Fruit fly (Drosophila melanogaster) whole organism, prepupa: ENCODE measurements around the gene AstC.

ENCODE experiments used
- CG31627 ChIP-seq: fragments of 200-800 bp; sonication (Bioruptor generic); optimal IDR thresholded peaks from 3 replicates; lab custom pipeline; 2016; ENCODE audit warnings: missing biosample characterization, missing genetic modification characterization
- CG34406 ChIP-seq: fragments of 200-800 bp; sonication (Bioruptor generic); optimal IDR thresholded peaks from 3 replicates; lab custom pipeline; 2016; ENCODE audit warnings: missing biosample characterization, missing genetic modification characterization
- CG6854 ChIP-seq: fragments of 200-800 bp; sonication (Bioruptor generic); optimal IDR thresholded peaks from 2 replicates; lab custom pipeline; 2017; ENCODE audit warnings: missing biosample characterization, mild to moderate bottlenecking, missing genetic modification characterization
- CG7368 ChIP-seq: fragments of 200-800 bp; sonication (Bioruptor generic); optimal IDR thresholded peaks from 3 replicates; lab custom pipeline; 2016; ENCODE audit warnings: missing biosample characterization, missing genetic modification characterization
- CG8319 ChIP-seq: fragments of 200-800 bp; sonication (Bioruptor generic); optimal IDR thresholded peaks from 3 replicates; lab custom pipeline; 2016; ENCODE audit warnings: missing biosample characterization, missing genetic modification characterization
- CG8632 ChIP-seq: fragments of 200-800 bp; sonication (Bioruptor generic); optimal IDR thresholded peaks from 3 replicates; lab custom pipeline; 2016; ENCODE audit warnings: missing biosample characterization, missing genetic modification characterization
- Gug ChIP-seq: fragments of 200-800 bp; sonication (Bioruptor generic); IDR thresholded peaks from 2 replicates; pipeline ENCODE4 v1.3.6; 2022; ENCODE audit warnings: missing biosample characterization, missing genetic modification characterization
- Met ChIP-seq: fragments of 200-800 bp; sonication (Bioruptor generic); optimal IDR thresholded peaks from 3 replicates; lab custom pipeline; 2016; ENCODE audit warnings: missing biosample characterization, missing genetic modification characterization
- Sox102F ChIP-seq: fragments of 200-800 bp; sonication (Bioruptor generic); optimal IDR thresholded peaks from 2 replicates; lab custom pipeline; 2016; ENCODE audit warnings: missing biosample characterization, mild to moderate bottlenecking, missing genetic modification characterization

DNA sequence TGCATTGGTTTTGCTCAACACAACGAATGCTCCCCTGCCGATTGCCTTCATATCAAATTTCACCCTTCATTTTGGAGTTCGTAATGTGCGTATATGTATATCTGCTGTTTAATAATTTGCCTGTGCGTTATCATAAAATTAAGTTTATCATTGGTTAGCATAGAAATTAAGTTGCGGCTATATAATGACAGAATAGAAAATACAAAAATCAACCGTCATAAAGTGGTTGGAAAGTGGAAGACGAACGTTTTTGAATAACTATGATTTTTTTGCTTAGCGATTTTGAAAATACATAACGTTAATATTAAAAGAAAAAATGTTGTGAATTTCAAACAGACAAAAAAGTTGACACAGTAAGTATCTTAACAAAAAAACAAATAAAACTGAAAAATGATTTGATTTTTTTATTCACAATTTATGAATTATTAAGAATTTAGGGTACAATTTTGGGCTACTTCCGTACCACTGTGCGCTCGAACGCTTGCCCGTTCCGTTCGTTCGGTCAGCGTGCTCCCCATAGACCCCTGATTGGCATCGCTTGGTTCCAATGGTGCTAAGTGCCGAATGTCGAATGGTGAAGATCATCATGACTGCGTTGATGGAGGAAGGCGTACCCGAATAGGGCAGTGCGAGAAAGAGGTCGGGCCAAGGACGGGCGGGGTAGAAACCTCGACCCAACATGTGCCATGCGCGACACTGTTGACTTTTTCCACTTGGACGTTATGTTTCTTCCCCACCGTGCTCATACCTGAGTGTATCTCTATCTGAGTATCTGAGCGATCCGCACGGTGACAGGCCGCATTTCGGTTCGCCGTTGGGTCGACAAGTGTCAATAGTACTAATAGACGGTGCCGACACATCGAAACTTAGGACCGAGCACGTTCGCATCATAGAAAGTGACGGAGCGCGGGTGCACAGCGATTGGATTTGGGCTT is 43.3 kb downstream of the AstC start:
- TF ChIP-seq Sox102F (GFP tag; lab: Kevin White, UChicago) (no peak), CG8632 (peak; percentile 15), CG6854 (GFP tag; lab: Kevin White, UChicago) (no peak), CG8319 (no peak), Gug (GFP tag; lab: Robert Waterston, UW) (no peak), CG34406 (GFP tag; lab: Kevin White, UChicago) (peak; percentile 12), Met (GFP tag; lab: Kevin White, UChicago) (peak; percentile 28), CG7368 (GFP tag; lab: Kevin White, UChicago) (no peak), CG31627 (peak; percentile 35)
